Fruit fly (Drosophila melanogaster) whole organism, pupa: ENCODE measurements around the gene CG11409.

Source experiments
- CG15710 ChIP-seq: fragments of 200-800 bp; sonication (Bioruptor generic); optimal IDR thresholded peaks from 2 replicates; lab custom pipeline; 2018; ENCODE audit warnings: missing biosample characterization, mild to moderate bottlenecking, missing genetic modification characterization, moderate library complexity
- fd96Ca ChIP-seq: fragments of 200-800 bp; sonication (Bioruptor generic); IDR thresholded peaks from 3 replicates; pipeline ENCODE4 v1.3.6; 2022; ENCODE audit warnings: missing biosample characterization, missing genetic modification characterization
- gl ChIP-seq: fragments of 200-800 bp; sonication (Bioruptor generic); optimal IDR thresholded peaks from 2 replicates; lab custom pipeline; 2018; ENCODE audit warnings: missing biosample characterization, mild to moderate bottlenecking, missing genetic modification characterization

dm6 chrX:1285273-1285672 lies 56.1 kb downstream of the CG11409 start:
- no peak for TF ChIP-seq gl
- no peak for TF ChIP-seq fd96Ca (GFP tag; lab: Robert Waterston, UW)
- TF ChIP-seq CG15710, result no peak
